Worm (Caenorhabditis elegans) whole organism, L1 larva: Measurements from ENCODE around the gene col-170.
A peak's percentile ranks its signal among the peaks of the same experiment; 100 is the strongest.

ENCODE experiments used
- C04F5.9 ChIP-seq: sonication (generic microtip); optimal IDR thresholded peaks from 2 replicates; lab custom pipeline; 2016; ENCODE audit warnings: missing genetic modification characterization, missing compliant biosample characterization
- C16A3.4 ChIP-seq: fragments of 150-350 bp; optimal IDR thresholded peaks from 2 replicates; lab custom pipeline; 2014; ENCODE audit warnings: missing biosample characterization, missing genetic modification characterization
- Y116A8C.19 ChIP-seq: sonication (generic microtip); optimal IDR thresholded peaks from 2 replicates; lab custom pipeline; 2016; ENCODE audit warnings: missing compliant biosample characterization, missing genetic modification characterization, borderline replicate concordance
- alr-1 ChIP-seq: fragments of 200-800 bp; sonication (Bioruptor generic); optimal IDR thresholded peaks from 2 replicates; lab custom pipeline; 2018; ENCODE audit warnings: borderline replicate concordance, mild to moderate bottlenecking, missing genetic modification characterization, missing compliant biosample characterization
- ceh-8 ChIP-seq: fragments of 200-800 bp; sonication (Bioruptor generic); optimal IDR thresholded peaks from 2 replicates; lab custom pipeline; 2018; ENCODE audit warnings: mild to moderate bottlenecking, missing genetic modification characterization, moderate library complexity, missing compliant biosample characterization
- ceh-88 ChIP-seq: fragments of 200-800 bp; sonication (Bioruptor generic); IDR thresholded peaks from 2 replicates; pipeline ENCODE4 v1.3.6; 2022; ENCODE audit warnings: missing genetic modification characterization, missing compliant biosample characterization
- ceh-90 ChIP-seq: sonication (generic microtip); optimal IDR thresholded peaks from 2 replicates; lab custom pipeline; 2016; ENCODE audit warnings: missing genetic modification characterization, missing compliant biosample characterization
- ces-1 ChIP-seq: fragments of 150-350 bp; optimal IDR thresholded peaks from 2 replicates; lab custom pipeline; 2014; ENCODE audit warnings: missing biosample characterization, missing genetic modification reagents, missing genetic modification characterization
- dsc-1 ChIP-seq: sonication (generic microtip); optimal IDR thresholded peaks from 2 replicates; lab custom pipeline; 2016; ENCODE audit warnings: mild to moderate bottlenecking, missing genetic modification characterization, missing compliant biosample characterization
- efl-1 ChIP-seq, 4 experiments: fragments of 150-350 bp; optimal IDR thresholded peaks in 3 of 4; peaks in 1 of 4; 1 replicate in 1 of 4; 2 replicates in 3 of 4; lab custom pipeline; 2014; ENCODE audit warnings: missing biosample characterization in 2 of 4, missing genetic modification characterization in 2 of 4, missing genetic modification reagents in 2 of 4
- egl-13 ChIP-seq: sonication (generic microtip); optimal IDR thresholded peaks from 2 replicates; lab custom pipeline; 2016; ENCODE audit warnings: missing genotype, missing genetic modification reagents, missing genetic modification characterization, missing compliant biosample characterization
- elt-3 ChIP-seq, 6 experiments: fragments of 150-350 bp in 1 of 6; sonication (generic microtip); optimal IDR thresholded peaks; 2 replicates each; lab custom pipeline; 2017 to 2018; ENCODE audit warnings: missing biosample characterization in 6 of 6, missing genetic modification characterization in 6 of 6, inconsistent platforms in 1 of 6
- ets-5 ChIP-seq: fragments of 200-800 bp; sonication (Bioruptor generic); IDR thresholded peaks from 2 replicates; pipeline ENCODE4 v1.3.6; 2022; ENCODE audit warnings: missing genetic modification characterization, missing compliant biosample characterization
- fos-1 ChIP-seq: fragments of 150-350 bp; optimal IDR thresholded peaks from 2 replicates; lab custom pipeline; 2014; ENCODE audit warnings: missing biosample characterization, missing genetic modification characterization
- hlh-4 ChIP-seq: sonication (generic microtip); optimal IDR thresholded peaks from 2 replicates; lab custom pipeline; 2016; ENCODE audit warnings: mild to moderate bottlenecking, missing genetic modification characterization, missing compliant biosample characterization
- hpl-2 ChIP-seq: fragments of 150-350 bp; optimal IDR thresholded peaks from 2 replicates; lab custom pipeline; 2014; ENCODE audit warnings: missing biosample characterization, missing genetic modification reagents, missing genetic modification characterization
- jun-1 ChIP-seq: fragments of 150-350 bp; optimal IDR thresholded peaks from 2 replicates; lab custom pipeline; 2014; ENCODE audit warnings: missing biosample characterization, missing genetic modification reagents, missing genetic modification characterization
- lin-13 ChIP-seq: fragments of 150-350 bp; optimal IDR thresholded peaks from 2 replicates; lab custom pipeline; 2014; ENCODE audit warnings: missing biosample characterization, missing genetic modification reagents, missing genetic modification characterization
- lin-15B ChIP-seq: fragments of 150-350 bp; sonication (generic microtip); optimal IDR thresholded peaks from 3 replicates; lab custom pipeline; 2014; ENCODE audit warnings: missing biosample characterization, missing genetic modification characterization
- mdl-1 ChIP-seq, 2 experiments: fragments of 150-350 bp; optimal IDR thresholded peaks; 2 replicates each; lab custom pipeline; 2014 to 2017; ENCODE audit warnings: missing biosample characterization in 2 of 2, missing genetic modification characterization in 2 of 2, inconsistent platforms in 1 of 2
- mep-1 ChIP-seq: fragments of 150-350 bp; optimal IDR thresholded peaks from 2 replicates; lab custom pipeline; 2014; ENCODE audit warnings: missing biosample characterization, missing genetic modification characterization
- nhr-12 ChIP-seq: sonication (generic microtip); optimal IDR thresholded peaks from 2 replicates; lab custom pipeline; 2017; ENCODE audit warnings: missing biosample characterization, missing genetic modification characterization
- nhr-19 ChIP-seq: fragments of 200-800 bp; sonication (Bioruptor generic); conservative IDR thresholded peaks from 2 replicates; pipeline ENCODE4 v1.3.6; 2022; ENCODE audit warnings: missing genetic modification characterization, missing compliant biosample characterization
- nhr-20 ChIP-seq: sonication (generic microtip); optimal IDR thresholded peaks from 2 replicates; lab custom pipeline; 2016; ENCODE audit warnings: mild to moderate bottlenecking, missing genetic modification characterization, missing compliant biosample characterization
- nhr-237 ChIP-seq: fragments of 150-350 bp; optimal IDR thresholded peaks from 2 replicates; lab custom pipeline; 2014; ENCODE audit warnings: missing biosample characterization, missing genetic modification characterization
- nhr-28 ChIP-seq: fragments of 150-350 bp; optimal IDR thresholded peaks from 2 replicates; lab custom pipeline; 2014; ENCODE audit warnings: missing biosample characterization, missing genetic modification characterization
- nhr-76 ChIP-seq: sonication (generic microtip); optimal IDR thresholded peaks from 2 replicates; lab custom pipeline; 2017; ENCODE audit warnings: missing biosample characterization, missing genetic modification characterization
- nhr-77 ChIP-seq: fragments of 150-350 bp; optimal IDR thresholded peaks from 2 replicates; lab custom pipeline; 2014; ENCODE audit warnings: missing biosample characterization, missing genetic modification characterization
- nhr-84 ChIP-seq: sonication (generic microtip); optimal IDR thresholded peaks from 2 replicates; lab custom pipeline; 2017; ENCODE audit warnings: missing biosample characterization, missing genetic modification characterization
- nhr-90 ChIP-seq: sonication (generic microtip); optimal IDR thresholded peaks from 2 replicates; lab custom pipeline; 2016; ENCODE audit warnings: mild to moderate bottlenecking, missing genetic modification characterization, missing compliant biosample characterization; ENCODE audit not compliant: poor library complexity
- rnt-1 ChIP-seq: sonication (generic microtip); optimal IDR thresholded peaks from 2 replicates; lab custom pipeline; 2016; ENCODE audit warnings: mild to moderate bottlenecking, missing genetic modification characterization, moderate library complexity, missing compliant biosample characterization
- skn-1 ChIP-seq: fragments of 150-350 bp; optimal IDR thresholded peaks from 2 replicates; lab custom pipeline; 2014; ENCODE audit warnings: missing biosample characterization, missing genetic modification characterization
- snu-23 ChIP-seq: sonication (generic microtip); optimal IDR thresholded peaks from 2 replicates; lab custom pipeline; 2016; ENCODE audit warnings: missing genetic modification characterization, missing compliant biosample characterization
- sox-4 ChIP-seq: sonication (generic microtip); optimal IDR thresholded peaks from 2 replicates; lab custom pipeline; 2016; ENCODE audit warnings: missing genetic modification characterization, missing compliant biosample characterization
- sptf-1 ChIP-seq: fragments of 150-350 bp; optimal IDR thresholded peaks from 2 replicates; lab custom pipeline; 2014; ENCODE audit warnings: missing biosample characterization, missing genetic modification characterization
- sup-37 ChIP-seq: fragments of 200-800 bp; sonication (Bioruptor generic); optimal IDR thresholded peaks from 2 replicates; lab custom pipeline; 2018; ENCODE audit warnings: mild to moderate bottlenecking, missing genetic modification characterization, missing compliant biosample characterization
- tbx-2 ChIP-seq: sonication (generic microtip); optimal IDR thresholded peaks from 2 replicates; lab custom pipeline; 2016; ENCODE audit warnings: missing genetic modification characterization, missing compliant biosample characterization
- unc-62 ChIP-seq: fragments of 150-350 bp; optimal IDR thresholded peaks from 2 replicates; lab custom pipeline; 2014; ENCODE audit warnings: missing biosample characterization, missing genetic modification reagents, missing genetic modification characterization
- unc-86 ChIP-seq: sonication (generic microtip); optimal IDR thresholded peaks from 2 replicates; lab custom pipeline; 2016; ENCODE audit warnings: missing genetic modification characterization, missing compliant biosample characterization
- unc-98 ChIP-seq: fragments of 200-800 bp; sonication (Bioruptor generic); IDR thresholded peaks from 2 replicates; pipeline ENCODE4 v1.3.6; 2022; ENCODE audit warnings: missing genetic modification characterization, missing compliant biosample characterization
- zip-4 ChIP-seq: fragments of 200-800 bp; sonication (Bioruptor generic); optimal IDR thresholded peaks from 2 replicates; lab custom pipeline; 2018; ENCODE audit warnings: mild to moderate bottlenecking, missing genetic modification characterization, moderate library complexity, missing compliant biosample characterization
- ztf-4 ChIP-seq: fragments of 150-350 bp; optimal IDR thresholded peaks from 2 replicates; lab custom pipeline; 2014; ENCODE audit warnings: missing biosample characterization, missing genetic modification characterization

Gene col-170

DNA sequence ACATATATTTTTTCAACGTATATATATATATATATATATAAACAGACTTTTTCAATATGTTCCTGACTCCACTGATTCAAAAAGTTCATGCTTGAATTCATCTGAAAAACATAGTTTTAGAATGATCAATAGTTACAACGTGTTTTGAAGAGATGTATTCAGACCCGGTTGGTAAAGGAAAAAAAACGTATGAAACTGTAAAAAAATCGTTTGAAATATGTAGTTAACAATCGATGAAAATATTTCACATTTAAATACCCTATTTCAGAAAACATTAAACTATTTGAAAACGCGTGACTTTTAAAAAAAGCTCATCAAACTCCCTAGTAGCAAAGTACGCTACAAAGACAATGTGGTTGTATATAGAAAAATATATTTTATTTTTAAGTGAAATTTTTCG lies 29.1 kb downstream of the col-170 start, which contains the start of gene C03B1.14:
Gene C03B1.14, minus strand, starts transcription at position 101 of the 400 bp plus-strand sequence.
- TF ChIP-seq lin-13 (GFP tag; lab: Kevin White, UChicago) (no peak), unc-86 (tag; lab: Kevin White, UChicago) (no peak), egl-13 (tag; lab: Kevin White, UChicago) (no peak), C16A3.4 (tag; lab: Kevin White, UChicago) (no peak), alr-1 (tag; lab: Kevin White, UChicago) (no peak), ces-1 (GFP tag; lab: Kevin White, UChicago) (no peak), nhr-84 (no peak), C04F5.9 (tag; lab: Kevin White, UChicago) (no peak), ztf-4 (tag; lab: Kevin White, UChicago) (no peak), fos-1 (tag; lab: Kevin White, UChicago) (no peak), nhr-76 (tag; lab: Kevin White, UChicago) (no peak), nhr-20 (tag; lab: Kevin White, UChicago) (no peak), nhr-12 (no peak)

DNA sequence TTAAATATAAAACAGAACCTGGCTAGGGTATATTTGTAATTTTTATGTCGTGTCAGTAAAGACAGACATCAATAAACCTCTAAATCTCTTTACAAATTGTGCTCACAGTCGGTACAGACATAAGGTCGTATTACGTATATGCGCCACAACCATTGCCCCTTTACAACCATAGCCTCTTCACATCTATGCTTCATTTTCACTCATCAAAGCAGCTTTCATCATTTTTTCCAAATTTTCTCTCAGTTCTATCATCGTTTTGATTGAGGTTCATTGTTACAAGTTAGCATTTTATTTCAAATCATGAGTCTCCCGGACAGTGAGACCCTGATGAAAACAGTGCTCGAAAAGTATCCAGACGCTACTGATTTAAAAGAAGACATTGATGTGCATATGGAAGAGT lies 32.7 kb downstream of the col-170 start, which contains the start of gene C03B1.4:
Gene C03B1.4, plus strand, starts transcription at position 301 of the 400 bp plus-strand sequence.
- no peak for TF ChIP-seq hlh-4 (tag; lab: Kevin White, UChicago)
- TF ChIP-seq efl-1 (optimal IDR thresholded peaks at IDR 0.05; lab: Kevin White, UChicago), result no peak
- TF ChIP-seq efl-1 (GFP tag; optimal IDR thresholded peaks at IDR 0.05 in 1 of 2; lab: Kevin White, UChicago), result peak in 1 of 2 experiments; percentile 29
- TF ChIP-seq, all 84 proteins: peak for 1

DNA sequence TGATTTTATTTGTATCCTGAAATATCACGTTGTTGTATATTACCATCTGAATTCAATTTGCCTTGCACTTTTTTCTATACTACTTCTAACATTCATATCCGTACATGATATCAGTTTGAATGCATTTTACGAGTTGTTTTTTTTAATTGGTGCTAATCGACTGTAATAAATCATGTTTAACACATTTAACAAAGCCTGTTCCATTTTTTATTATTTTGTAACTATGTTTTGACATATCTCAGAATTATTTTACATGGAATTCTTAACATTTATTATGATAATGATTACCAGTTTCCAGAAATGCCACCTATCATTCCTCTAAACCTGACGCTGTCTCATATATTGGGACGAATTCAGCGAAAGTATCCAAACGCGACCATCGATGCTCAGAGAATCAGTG lies 34.2 kb downstream of the col-170 start, which contains the start of gene C03B1.3:
Gene C03B1.3, plus strand, starts transcription at position 301 of the 400 bp plus-strand sequence.
- TF ChIP-seq sup-37 (GFP tag; lab: Kevin White, UChicago) (no peak), jun-1 (no peak), nhr-237 (tag; lab: Kevin White, UChicago) (no peak), sptf-1 (no peak), hpl-2 (GFP tag; lab: Kevin White, UChicago) (no peak), nhr-19 (GFP tag; lab: Robert Waterston, UW) (no peak)

DNA sequence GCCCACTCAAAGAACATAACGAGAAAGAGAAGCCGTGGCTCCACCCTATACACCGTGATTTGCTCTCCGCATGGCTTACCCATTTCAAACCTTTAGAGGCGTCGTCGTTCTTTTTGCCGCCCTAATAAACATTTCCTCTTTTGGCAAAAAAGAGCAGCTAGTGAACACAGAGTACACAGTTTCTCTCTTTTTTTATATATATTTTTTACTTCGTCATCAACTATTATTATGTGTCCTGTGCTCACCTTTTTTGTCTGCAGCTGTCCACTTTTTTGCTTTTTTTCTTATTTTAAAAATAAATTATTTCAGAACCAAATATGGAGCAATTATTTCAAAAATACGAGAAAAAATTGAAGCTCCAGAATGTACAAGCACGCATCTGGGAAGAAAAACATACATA lies 38.2 kb downstream of the col-170 start, which contains the start of gene C03B1.2:
Gene C03B1.2, plus strand, starts transcription at position 301 of the 400 bp plus-strand sequence.
- TF ChIP-seq Y116A8C.19, result no peak
- TF ChIP-seq skn-1 (tag; lab: Kevin White, UChicago), result no peak
- TF ChIP-seq hpl-2 (GFP tag; lab: Kevin White, UChicago), result no peak

DNA sequence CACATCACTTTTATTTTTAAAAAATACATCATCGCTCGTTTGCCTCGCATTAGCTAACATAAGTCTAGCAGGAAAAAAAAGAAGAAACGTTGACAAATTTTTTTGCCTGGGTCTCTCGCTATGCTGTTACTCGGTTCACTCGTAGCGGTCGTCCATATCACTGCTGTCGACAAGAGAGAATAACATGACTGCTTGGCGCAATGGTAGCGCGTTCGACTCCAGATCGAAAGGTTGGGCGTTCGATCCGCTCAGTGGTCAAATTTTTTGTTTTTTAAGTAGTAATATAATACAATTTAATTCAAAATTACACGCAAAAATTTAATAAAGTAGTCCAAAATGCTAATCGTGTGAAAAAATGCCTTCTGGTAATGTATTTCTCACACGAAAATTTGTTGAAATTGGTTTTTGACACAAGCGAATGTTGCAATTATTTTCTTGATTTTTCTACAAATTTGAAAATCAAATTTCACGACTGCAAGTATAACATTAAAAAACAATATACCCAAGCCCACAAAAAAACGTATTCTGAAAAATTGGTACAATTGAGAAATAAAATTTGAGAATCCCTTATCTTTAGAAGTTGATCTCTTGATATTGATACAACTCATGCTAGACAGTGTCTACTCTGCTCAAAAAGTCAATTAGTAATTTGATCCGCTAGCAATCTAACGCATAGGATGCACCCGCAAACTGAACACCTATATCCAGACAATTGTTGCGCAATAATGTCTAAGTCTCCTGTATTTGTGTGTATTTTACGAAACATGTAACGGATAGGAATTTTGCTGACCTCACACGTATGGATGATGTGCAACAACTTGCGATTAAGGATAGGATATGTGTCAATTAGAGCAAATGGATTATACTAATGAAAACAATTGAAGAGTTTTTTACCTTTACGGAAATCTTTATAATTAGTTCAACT lies 39.9 kb downstream of the col-170 start:
- TF ChIP-seq nhr-77 (tag; lab: Kevin White, UChicago) (peak; percentile 41), nhr-28 (tag; lab: Kevin White, UChicago) (no peak), nhr-90 (tag; lab: Kevin White, UChicago) (peak; percentile 59), snu-23 (GFP tag; lab: Kevin White, UChicago) (peak; percentile 75), elt-3 (tag; optimal IDR thresholded peaks at IDR 0.05; lab: Kevin White, UChicago) (peak in 1 of 6 experiments; percentile 60), nhr-76 (tag; lab: Kevin White, UChicago) (no peak), rnt-1 (peak; percentile 60), lin-15B (tag; lab: Kevin White, UChicago) (no peak), egl-13 (tag; lab: Kevin White, UChicago) (peak; percentile 70), ces-1 (GFP tag; lab: Kevin White, UChicago) (no peak), ceh-88 (GFP tag; lab: Robert Waterston, UW) (no peak), sox-4 (peak; percentile 21), tbx-2 (tag; lab: Kevin White, UChicago) (peak; percentile 41), unc-62 (GFP tag; lab: Kevin White, UChicago) (no peak), unc-98 (GFP tag; lab: Robert Waterston, UW) (no peak), ets-5 (GFP tag; lab: Robert Waterston, UW) (no peak), ceh-90 (tag; lab: Kevin White, UChicago) (no peak), nhr-12 (no peak), ceh-8 (no peak), dsc-1 (tag; lab: Kevin White, UChicago) (peak; percentile 78), mdl-1 (tag; optimal IDR thresholded peaks at IDR 0.05; lab: Kevin White, UChicago) (peak in 1 of 2 experiments; percentile 65), efl-1 (optimal IDR thresholded peaks at IDR 0.05; lab: Kevin White, UChicago) (no peak), efl-1 (GFP tag; optimal IDR thresholded peaks at IDR 0.05 in 1 of 2; lab: Kevin White, UChicago) (peak; percentile 21 to 81), zip-4 (GFP tag; lab: Kevin White, UChicago) (no peak), mep-1 (tag; lab: Kevin White, UChicago) (peak; percentile 46)
